Worm (Caenorhabditis elegans): ENCODE measurements around the gene ceh-1.

DNA sequence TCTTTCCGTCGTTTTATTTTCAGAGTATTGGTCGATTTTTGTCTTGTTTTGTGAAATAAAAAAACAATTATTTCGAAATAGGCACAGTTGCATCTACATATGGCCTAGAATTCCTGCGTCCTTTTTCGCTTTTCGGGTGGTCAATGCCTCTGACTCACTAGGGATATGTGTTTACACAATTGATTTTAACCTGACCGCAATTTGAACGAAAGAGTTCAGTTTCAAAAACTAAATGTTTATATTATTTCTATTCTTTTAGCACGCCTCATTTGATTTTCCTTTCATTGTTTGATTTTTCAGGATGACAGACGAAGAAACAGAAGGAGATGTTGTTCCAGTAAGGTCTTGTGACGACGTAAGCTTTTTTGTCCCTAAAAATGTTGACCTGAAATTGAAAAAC, 13.8 kb upstream of the ceh-1 start, which contains the start of gene mfsd-12:
- no peak for TF ChIP-seq lin-14 (GFP tag; optimal IDR thresholded peaks at IDR 0.05)
- TF ChIP-seq elt-3 (tag; optimal IDR thresholded peaks at IDR 0.05) = no peak
- TF ChIP-seq jun-1 (tag; optimal IDR thresholded peaks at IDR 0.05) = no peak
- no peak for TF ChIP-seq ztf-11 (tag; optimal IDR thresholded peaks at IDR 0.05)
- TF ChIP-seq egl-13 (tag; optimal IDR thresholded peaks at IDR 0.05) = no peak
- no peak for TF ChIP-seq aly-2 (tag; optimal IDR thresholded peaks at IDR 0.05)

All from whole organism, L1 larva.